Fruit fly (Drosophila melanogaster): ENCODE data around the gene CG33648.
A peak's percentile ranks its signal among the peaks of the same experiment; 100 is the strongest.

The CG33648 gene

dm6 chr2L:14553868-14554591 lies 29.9 kb downstream of the CG33648 start (continued):
- TF ChIP-seq CG14710 (tag; optimal IDR thresholded peaks at IDR 0.05) (peak; percentile 90), CG1529 (GFP tag; optimal IDR thresholded peaks at IDR 0.05) (peak; percentile 30), Mrtf (GFP tag; IDR thresholded peaks at IDR 0.05) (0 out of 3 replicates have a peak, but pooled peaks have one; percentile 41), Lpt (GFP tag; optimal IDR thresholded peaks at IDR 0.05) (no peak), CG17186 (GFP tag; optimal IDR thresholded peaks at IDR 0.05) (peak; percentile 25), Dfd (GFP tag; optimal IDR thresholded peaks at IDR 0.05) (no peak), CG15601 (tag; optimal IDR thresholded peaks at IDR 0.05) (peak; percentile 73), CG2202 (tag; optimal IDR thresholded peaks at IDR 0.05) (peak; percentile 59), gcm (GFP tag; optimal IDR thresholded peaks at IDR 0.05) (peak; percentile 36), wor (GFP tag; IDR thresholded peaks at IDR 0.05) (0 out of 2 replicates have a peak, but pooled peaks have one; percentile 25), Neu2 (GFP tag; optimal IDR thresholded peaks at IDR 0.05; ENCODE audit: borderline replicate concordance) (peak; percentile 78), onecut (GFP tag; IDR thresholded peaks at IDR 0.05) (peak; percentile 70), Mad (GFP tag; optimal IDR thresholded peaks at IDR 0.05) (peak; percentile 51), CG4617 (GFP tag; optimal IDR thresholded peaks at IDR 0.05; ENCODE audit: borderline replicate concordance) (peak; percentile 19), CG8089 (GFP tag; optimal IDR thresholded peaks at IDR 0.05) (peak; percentile 62), nerfin-2 (GFP tag; IDR thresholded peaks at IDR 0.05; ENCODE audit: partially characterized antibody) (no peak), CG13775 (GFP tag; optimal IDR thresholded peaks at IDR 0.05) (peak; percentile 68), gsb (GFP tag; IDR thresholded peaks at IDR 0.05) (no peak), CG10979 (tag; optimal IDR thresholded peaks at IDR 0.05) (peak; percentile 87), HLHmδ (GFP tag; optimal IDR thresholded peaks at IDR 0.05) (no peak), CG3847 (GFP tag; IDR thresholded peaks at IDR 0.05) (peak; percentile 46; the same call in 1 of the 2 replicates), CG4854 (GFP tag; optimal IDR thresholded peaks at IDR 0.05) (peak; percentile 36), ems (GFP tag; optimal IDR thresholded peaks at IDR 0.05) (peak; percentile 29), esg (GFP tag; conservative IDR thresholded peaks at IDR 0.05) (peak; percentile 52), seq (GFP tag; IDR thresholded peaks at IDR 0.05) (no peak), PHDP (tag; optimal IDR thresholded peaks at IDR 0.05) (peak; percentile 35), B-H1 (GFP tag; IDR thresholded peaks at IDR 0.05) (no peak; the same call in 2 of the 3 replicates), CoRest (tag; optimal IDR thresholded peaks at IDR 0.05) (peak; percentile 66), exex (tag; optimal IDR thresholded peaks at IDR 0.05) (no peak), CG42726 (GFP tag; IDR thresholded peaks at IDR 0.05; ENCODE audit: partially characterized antibody) (no peak), ind (GFP tag; optimal IDR thresholded peaks at IDR 0.05) (peak; percentile 62), tup (GFP tag; optimal IDR thresholded peaks at IDR 0.05) (peak; percentile 57), z (GFP tag; IDR thresholded peaks at IDR 0.05) (0 out of 3 replicates have a peak, but pooled peaks have one; percentile 51), MESR4 (GFP tag; optimal IDR thresholded peaks at IDR 0.05) (peak; percentile 6), CG32767 (GFP tag; IDR thresholded peaks at IDR 0.05) (peak; percentile 54; the same call in 1 of the 2 replicates), ash1 (GFP tag; optimal IDR thresholded peaks at IDR 0.05) (no peak), chm (GFP tag; IDR thresholded peaks at IDR 0.05) (peak; percentile 80), Dip3 (GFP tag; optimal IDR thresholded peaks at IDR 0.05) (peak; percentile 24), dpn (GFP tag; optimal IDR thresholded peaks at IDR 0.05) (peak; percentile 54 to 86), chn (GFP tag; optimal IDR thresholded peaks at IDR 0.05) (peak; percentile 74), crol (GFP tag; IDR thresholded peaks at IDR 0.05) (peak; percentile 47; the same call in 1 of the 2 replicates), Hey (tag; optimal IDR thresholded peaks at IDR 0.05) (no peak), Hand (GFP tag; optimal IDR thresholded peaks at IDR 0.05) (no peak)

Measured in whole organism, embryonic.